Worm (Caenorhabditis elegans) whole organism, young adult: ENCODE data around the gene ZK112.4.

ENCODE experiments used
- ceh-58 ChIP-seq: fragments of 200-800 bp; sonication (Bioruptor generic); IDR thresholded peaks from 2 replicates; pipeline ENCODE4 v1.3.6; 2022; ENCODE audit warnings: missing genetic modification characterization, missing compliant biosample characterization
- rcor-1 ChIP-seq: fragments of 200-800 bp; sonication (Bioruptor generic); IDR thresholded peaks from 2 replicates; pipeline ENCODE4 v1.3.6; 2022; ENCODE audit warnings: missing genetic modification reagents, missing genetic modification characterization, missing compliant biosample characterization
- zfh-2 ChIP-seq: fragments of 200-800 bp; sonication (Bioruptor generic); conservative IDR thresholded peaks from 2 replicates; pipeline ENCODE4 v1.3.6; 2022; ENCODE audit warnings: missing genetic modification reagents, missing genetic modification characterization, missing compliant biosample characterization

- TF ChIP-seq zfh-2 = no peak
- no peak for TF ChIP-seq rcor-1 (GFP tag; lab: Robert Waterston, UW)
- TF ChIP-seq ceh-58 (GFP tag; lab: Robert Waterston, UW) = no peak
These were observed 17.9 kb downstream of the ZK112.4 start, which contains the start of gene C03B8.3 for ce11 chrIII:7711908-7712359.
